Worm (Caenorhabditis elegans) whole organism, L1 larva: Measurements from ENCODE around the gene fip-4.

Experiments
- jun-1 ChIP-seq: fragments of 150-350 bp; optimal IDR thresholded peaks from 2 replicates; lab custom pipeline; 2014; ENCODE audit warnings: missing biosample characterization, missing genetic modification reagents, missing genetic modification characterization
- lin-39 ChIP-seq: fragments of 150-350 bp; optimal IDR thresholded peaks from 2 replicates; lab custom pipeline; 2014; ENCODE audit warnings: missing biosample characterization, missing genetic modification reagents, missing genetic modification characterization
- nhr-12 ChIP-seq: sonication (generic microtip); optimal IDR thresholded peaks from 2 replicates; lab custom pipeline; 2017; ENCODE audit warnings: missing biosample characterization, missing genetic modification characterization
- tbx-2 ChIP-seq: sonication (generic microtip); optimal IDR thresholded peaks from 2 replicates; lab custom pipeline; 2016; ENCODE audit warnings: missing genetic modification characterization, missing compliant biosample characterization

DNA sequence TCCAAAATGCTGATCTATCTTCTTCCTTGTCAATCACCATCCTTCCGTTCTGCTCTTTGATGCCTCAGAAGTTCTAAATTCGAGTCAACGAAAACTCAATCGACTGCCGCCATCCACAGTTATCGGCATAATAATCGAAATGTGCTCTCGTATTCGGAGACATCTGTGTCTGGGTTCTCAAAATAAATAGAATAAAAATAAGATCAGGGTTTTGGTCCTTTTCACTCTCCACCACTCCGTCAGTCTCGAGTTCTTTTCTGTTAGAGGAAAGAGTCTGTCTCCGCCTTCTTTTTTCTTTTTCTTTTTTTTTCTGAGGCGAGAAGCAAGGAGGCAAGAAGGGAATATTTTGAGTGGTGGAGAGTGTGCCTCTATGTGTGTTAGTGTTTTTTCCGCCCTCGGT, 12.7 kb upstream of the fip-4 start, which contains the start of gene F41E6.17:
- no peak for TF ChIP-seq nhr-12
- no peak for TF ChIP-seq jun-1 (tag; lab: Kevin White, UChicago)
- TF ChIP-seq lin-39, result no peak
- no peak for TF ChIP-seq tbx-2 (tag; lab: Kevin White, UChicago)
